Worm (Caenorhabditis elegans): ENCODE measurements around the gene Y82E9BL.3.

- no peak for TF ChIP-seq him-1 (tag; optimal IDR thresholded peaks at IDR 0.05)
- TF ChIP-seq W03F9.2 (tag; optimal IDR thresholded peaks at IDR 0.05), result no peak
Observed at ce11 chrIII:1383483-1383882, 32.8 kb upstream of the Y82E9BL.3 start.

All from whole organism, L4/young adult.